Worm (Caenorhabditis elegans) whole organism, L4 larva: Measurements from ENCODE around the gene grd-13.
"Not testable (repeated sequence)": the region's sequence is repeated elsewhere in the genome, so short reads cannot be mapped to it uniquely, and the experiment has no call there.

Experiments
- D1046.2 ChIP-seq: fragments of 200-800 bp; sonication (Bioruptor generic); IDR thresholded peaks from 2 replicates; pipeline ENCODE4 v1.3.6; 2022; ENCODE audit warnings: missing genetic modification characterization, missing compliant biosample characterization
- aly-2 ChIP-seq: sonication (generic microtip); optimal IDR thresholded peaks from 2 replicates; lab custom pipeline; 2018; ENCODE audit warnings: missing biosample characterization, missing genetic modification characterization
- ama-1 ChIP-seq: fragments of 150-350 bp; optimal IDR thresholded peaks from 2 replicates; lab custom pipeline; 2014; ENCODE audit warnings: inconsistent platforms, mixed read lengths
- ctbp-1 ChIP-seq: fragments of 200-800 bp; sonication (Bioruptor generic); IDR thresholded peaks from 2 replicates; pipeline ENCODE4 v1.3.6; 2022; ENCODE audit warnings: missing genetic modification reagents, missing genetic modification characterization, missing compliant biosample characterization
- lin-13 ChIP-seq: fragments of 150-350 bp; optimal IDR thresholded peaks from 2 replicates; lab custom pipeline; 2014; ENCODE audit warnings: missing biosample characterization, missing genetic modification reagents, missing genetic modification characterization
- nhr-102 ChIP-seq: sonication (generic microtip); optimal IDR thresholded peaks from 2 replicates; lab custom pipeline; 2016; ENCODE audit warnings: mild to moderate bottlenecking, missing genetic modification characterization, moderate library complexity, missing compliant biosample characterization
- nhr-48 ChIP-seq: sonication (generic microtip); optimal IDR thresholded peaks from 2 replicates; lab custom pipeline; 2016; ENCODE audit warnings: mild to moderate bottlenecking, missing genetic modification characterization, missing compliant biosample characterization
- nhr-76 ChIP-seq: fragments of 150-350 bp; optimal IDR thresholded peaks from 2 replicates; lab custom pipeline; 2014; ENCODE audit warnings: missing biosample characterization, missing genetic modification characterization
- vab-7 ChIP-seq: fragments of 200-800 bp; sonication (Bioruptor generic); IDR thresholded peaks from 2 replicates; pipeline ENCODE4 v1.3.6; 2022; ENCODE audit warnings: missing genetic modification reagents, missing genetic modification characterization, missing compliant biosample characterization
- ztf-11 ChIP-seq: fragments of 150-350 bp; optimal IDR thresholded peaks from 2 replicates; lab custom pipeline; 2014; ENCODE audit warnings: missing biosample characterization, missing genetic modification characterization

ce11 chrIV:3394066-3394465 is 44.0 kb upstream of the grd-13 start, which contains the start of gene C04C3.4:
- not testable (repeated sequence) for TF ChIP-seq ztf-11 (tag; lab: Kevin White, UChicago); vab-7 (GFP tag; lab: Robert Waterston, UW); nhr-76; lin-13 (GFP tag; lab: Kevin White, UChicago); nhr-102 (tag; lab: Kevin White, UChicago); ama-1 (lab: Kevin White, UChicago); D1046.2; ctbp-1 (GFP tag; lab: Robert Waterston, UW); aly-2 (tag; lab: Kevin White, UChicago); nhr-48 (tag; lab: Kevin White, UChicago)
